Worm (Caenorhabditis elegans): Measurements from ENCODE around the gene Y105C5A.12.

- TF ChIP-seq him-1 (tag; optimal IDR thresholded peaks at IDR 0.05) (no peak), dao-5 (tag; optimal IDR thresholded peaks at IDR 0.05) (no peak)
Observed at ce11 chrIV:15606396-15606795, 35.2 kb downstream of the Y105C5A.12 start.
